Worm (Caenorhabditis elegans) whole organism, young adult: ENCODE measurements around the gene set-20.

Experiments
- B0019.2 ChIP-seq: fragments of 200-800 bp; sonication (Bioruptor generic); conservative IDR thresholded peaks from 2 replicates; pipeline ENCODE4 v1.3.6; 2022; ENCODE audit warnings: missing genetic modification reagents, missing genetic modification characterization, missing compliant biosample characterization
- ama-1 ChIP-seq, 3 experiments: fragments of 150-350 bp in 1 of 3; sonication (generic microtip) in 2 of 3; optimal IDR thresholded peaks; 2 replicates each; lab custom pipeline; 2014 to 2018; ENCODE audit warnings: missing biosample characterization in 2 of 3, missing genetic modification characterization in 2 of 3, missing genetic modification reagents in 2 of 3
- bed-2 ChIP-seq: fragments of 200-800 bp; sonication (Bioruptor generic); IDR thresholded peaks from 2 replicates; pipeline ENCODE4 v1.3.6; 2022; ENCODE audit warnings: missing genetic modification reagents, missing genetic modification characterization, missing compliant biosample characterization
- cebp-2 ChIP-seq: fragments of 200-800 bp; sonication (Bioruptor generic); IDR thresholded peaks from 2 replicates; pipeline ENCODE4 v1.3.6; 2022; ENCODE audit warnings: missing genetic modification characterization, missing compliant biosample characterization
- dpff-1 ChIP-seq: sonication (generic microtip); optimal IDR thresholded peaks from 2 replicates; lab custom pipeline; 2017; ENCODE audit warnings: mild to moderate bottlenecking, missing genetic modification characterization, missing compliant biosample characterization
- egl-44 ChIP-seq: fragments of 200-800 bp; sonication (Bioruptor generic); IDR thresholded peaks from 2 replicates; pipeline ENCODE4 v1.3.6; 2022; ENCODE audit warnings: missing genetic modification reagents, missing genetic modification characterization, missing compliant biosample characterization
- egrh-3 ChIP-seq: fragments of 200-800 bp; sonication (Bioruptor generic); IDR thresholded peaks from 2 replicates; pipeline ENCODE4 v1.3.6; 2022; ENCODE audit warnings: missing genetic modification reagents, missing genetic modification characterization, missing compliant biosample characterization
- ekl-4 ChIP-seq: fragments of 200-800 bp; sonication (Bioruptor generic); IDR thresholded peaks from 2 replicates; pipeline ENCODE4 v1.3.6; 2022; ENCODE audit warnings: missing genetic modification reagents, missing genetic modification characterization, missing compliant biosample characterization
- him-1 ChIP-seq: sonication (generic microtip); optimal IDR thresholded peaks from 2 replicates; lab custom pipeline; 2016; ENCODE audit warnings: missing genotype, missing genetic modification reagents, missing genetic modification characterization, missing compliant biosample characterization
- hmg-20 ChIP-seq: fragments of 200-800 bp; sonication (Bioruptor generic); IDR thresholded peaks from 2 replicates; pipeline ENCODE4 v1.3.6; 2022; ENCODE audit warnings: missing genetic modification reagents, missing genetic modification characterization, missing compliant biosample characterization
- pha-4 ChIP-seq: fragments of 150-350 bp; sonication (generic microtip); optimal IDR thresholded peaks from 2 replicates; lab custom pipeline; 2014; ENCODE audit warnings: missing biosample characterization, missing genetic modification reagents, missing genetic modification characterization
- rec-8 ChIP-seq, 2 experiments: sonication (generic microtip); optimal IDR thresholded peaks; 2 replicates each; lab custom pipeline; 2016; ENCODE audit warnings: mild to moderate bottlenecking in 2 of 2, missing genetic modification characterization in 2 of 2, missing genetic modification reagents in 2 of 2, missing genotype in 2 of 2, missing biosample characterization in 1 of 2, missing compliant biosample characterization in 1 of 2, moderate library complexity in 1 of 2
- zfh-2 ChIP-seq: fragments of 200-800 bp; sonication (Bioruptor generic); conservative IDR thresholded peaks from 2 replicates; pipeline ENCODE4 v1.3.6; 2022; ENCODE audit warnings: missing genetic modification reagents, missing genetic modification characterization, missing compliant biosample characterization

DNA sequence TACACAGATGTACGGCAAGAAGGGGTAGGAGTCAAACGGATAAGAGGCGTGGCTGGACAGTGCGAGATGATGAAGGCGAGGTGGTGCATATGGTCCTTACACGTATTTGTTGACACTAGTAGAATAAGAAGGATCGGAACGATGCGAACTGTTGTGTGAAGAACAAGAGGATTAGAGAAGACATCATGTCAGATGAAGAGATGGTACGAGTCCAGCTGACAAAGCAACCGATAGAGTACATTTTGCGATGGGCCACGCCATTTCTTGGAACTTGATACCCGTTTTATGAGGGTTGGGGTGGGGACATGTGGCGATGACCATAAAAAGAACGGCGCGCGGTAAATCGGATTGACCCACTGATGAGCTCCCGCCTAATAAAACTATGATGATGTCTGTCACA lies 12.5 kb upstream of the set-20 start:
- TF ChIP-seq cebp-2 (GFP tag; lab: Robert Waterston, UW) (no peak), egl-44 (GFP tag; lab: Robert Waterston, UW) (no peak), him-1 (no peak), dpff-1 (no peak), bed-2 (GFP tag; lab: Robert Waterston, UW) (no peak), rec-8 (tag; optimal IDR thresholded peaks at IDR 0.05; lab: Kevin White, UChicago) (no peak), hmg-20 (no peak), zfh-2 (no peak), ekl-4 (no peak), ama-1 (optimal IDR thresholded peaks at IDR 0.05; lab: Kevin White, UChicago) (no peak), ama-1 (GFP tag; optimal IDR thresholded peaks at IDR 0.05; lab: Kevin White, UChicago) (no peak), pha-4 (no peak), B0019.2 (no peak), egrh-3 (GFP tag; lab: Robert Waterston, UW) (no peak)
